Worm (Caenorhabditis elegans) whole organism, midembryonic: ENCODE results near the gene emc-2.

Experiments
- T22C8.4 ChIP-seq: fragments of 200-800 bp; sonication (Bioruptor generic); IDR thresholded peaks from 2 replicates; pipeline ENCODE4 v1.3.6; 2022; ENCODE audit warnings: missing genetic modification characterization, missing compliant biosample characterization
- cog-1 ChIP-seq: sonication (generic microtip); optimal IDR thresholded peaks from 2 replicates; lab custom pipeline; 2016; ENCODE audit warnings: missing genetic modification characterization, missing compliant biosample characterization
- flt-1 ChIP-seq: fragments of 200-800 bp; sonication (Bioruptor generic); IDR thresholded peaks from 2 replicates; pipeline ENCODE4 v1.3.6; 2022; ENCODE audit warnings: missing genetic modification characterization, missing compliant biosample characterization
- klf-2 ChIP-seq: fragments of 200-800 bp; sonication (Bioruptor generic); conservative IDR thresholded peaks from 2 replicates; pipeline ENCODE4 v1.3.6; 2022; ENCODE audit warnings: missing genetic modification reagents, missing genetic modification characterization, missing compliant biosample characterization
- med-1 ChIP-seq: sonication (generic microtip); optimal IDR thresholded peaks from 2 replicates; lab custom pipeline; 2017; ENCODE audit warnings: missing genetic modification characterization, mild to moderate bottlenecking, missing compliant biosample characterization, antibody characterized with exemption, missing genetic modification reagents; ENCODE audit not compliant: insufficient read depth
- ref-1 ChIP-seq: fragments of 200-800 bp; sonication (Bioruptor generic); conservative IDR thresholded peaks from 2 replicates; pipeline ENCODE4 v1.3.6; 2022; ENCODE audit warnings: missing genetic modification reagents, missing genetic modification characterization, missing compliant biosample characterization
- tab-1 ChIP-seq: fragments of 200-800 bp; sonication (Bioruptor generic); IDR thresholded peaks from 2 replicates; pipeline ENCODE4 v1.3.6; 2022; ENCODE audit warnings: missing genetic modification characterization, missing compliant biosample characterization
- ztf-23 ChIP-seq: fragments of 200-800 bp; sonication (Bioruptor generic); IDR thresholded peaks from 2 replicates; pipeline ENCODE4 v1.3.6; 2022; ENCODE audit warnings: missing genetic modification reagents, missing genetic modification characterization, missing compliant biosample characterization
- ztf-29 ChIP-seq: fragments of 200-800 bp; sonication (Bioruptor generic); IDR thresholded peaks from 2 replicates; pipeline ENCODE4 v1.3.6; 2022; ENCODE audit warnings: missing genetic modification reagents, missing genetic modification characterization, missing compliant biosample characterization

DNA sequence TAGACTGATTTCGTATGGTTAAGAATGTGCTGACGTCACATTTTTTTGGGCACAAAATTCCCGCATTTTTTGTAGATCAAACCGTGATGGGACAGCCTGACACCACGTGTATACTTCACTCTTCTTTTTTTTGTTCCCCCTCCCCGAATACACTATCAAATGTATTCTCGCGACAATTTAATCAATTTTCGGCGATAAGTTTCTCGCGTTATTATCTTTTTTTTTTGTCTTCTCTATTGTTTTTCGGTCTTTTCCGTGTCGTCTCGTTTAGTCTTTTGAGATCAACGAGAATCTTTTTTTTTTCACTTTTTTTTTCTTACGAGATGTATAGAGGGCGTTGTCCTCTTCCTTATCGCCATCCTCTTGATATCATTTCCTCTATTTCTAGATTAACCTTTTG, 9.3 kb upstream of the emc-2 start:
- TF ChIP-seq ztf-29 (GFP tag; lab: Robert Waterston, UW) (no peak), klf-2 (GFP tag; lab: Robert Waterston, UW) (no peak), flt-1 (GFP tag; lab: Robert Waterston, UW) (no peak), ztf-23 (no peak), cog-1 (tag; lab: Kevin White, UChicago) (no peak), tab-1 (no peak), T22C8.4 (GFP tag; lab: Robert Waterston, UW) (no peak), med-1 (no peak), ref-1 (GFP tag; lab: Robert Waterston, UW) (no peak)
